Worm (Caenorhabditis elegans) whole organism, L4 larva: ENCODE data around the gene sup-37.

Source experiments
- aly-2 ChIP-seq: sonication (generic microtip); optimal IDR thresholded peaks from 2 replicates; lab custom pipeline; 2018; ENCODE audit warnings: missing biosample characterization, missing genetic modification characterization
- madf-9 ChIP-seq: fragments of 200-800 bp; sonication (Bioruptor generic); conservative IDR thresholded peaks from 2 replicates; pipeline ENCODE4 v1.3.6; 2022; ENCODE audit warnings: missing genetic modification reagents, missing genetic modification characterization, missing compliant biosample characterization

DNA sequence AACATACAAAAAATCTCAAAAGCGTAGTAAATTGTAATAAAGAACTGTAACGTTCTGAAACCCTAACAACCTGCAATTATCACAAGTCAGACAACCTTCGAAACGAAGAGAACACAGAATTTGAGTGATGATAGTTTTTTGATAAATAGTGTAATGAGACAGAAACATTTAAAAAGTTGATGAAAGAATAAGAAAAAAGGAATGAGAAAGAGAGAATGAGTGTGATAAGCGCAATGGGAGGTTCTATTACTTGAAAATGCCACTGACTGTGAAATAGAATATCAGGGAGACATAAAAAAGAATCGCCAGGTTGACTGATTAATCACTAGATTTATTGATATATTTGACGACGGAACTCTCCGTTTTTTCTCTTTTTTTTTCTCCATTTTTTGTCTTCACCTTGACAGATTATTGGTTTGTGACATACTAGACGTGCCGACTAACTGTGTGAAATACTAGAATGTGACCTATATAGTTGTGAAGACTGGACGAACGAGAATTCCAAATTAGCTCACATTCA lies 13.0 kb downstream of the sup-37 start:
- no peak for TF ChIP-seq aly-2 (tag; lab: Kevin White, UChicago)
- TF ChIP-seq madf-9: no peak
